Fruit fly (Drosophila melanogaster) whole organism, embryonic: ENCODE results near the gene Aasdh.

Experiments
- Abd-B ChIP-seq: fragments of 200-800 bp; sonication (Bioruptor generic); optimal IDR thresholded peaks from 2 replicates; lab custom pipeline; 2018; ENCODE audit warnings: missing biosample characterization, mild to moderate bottlenecking, missing genetic modification characterization, moderate library complexity
- B-H1 ChIP-seq: fragments of 200-800 bp; sonication (Bioruptor generic); IDR thresholded peaks from 3 replicates; pipeline ENCODE4 v1.3.6; 2022; ENCODE audit warnings: missing biosample characterization, missing genetic modification characterization
- Bgb ChIP-seq: fragments of 200-800 bp; sonication (Bioruptor generic); IDR thresholded peaks from 2 replicates; pipeline ENCODE4 v1.3.6; 2022; ENCODE audit warnings: missing biosample characterization, missing genetic modification characterization; ENCODE audit not compliant: partially characterized antibody
- BtbVII ChIP-seq: fragments of 200-800 bp; sonication (Bioruptor generic); optimal IDR thresholded peaks from 3 replicates; lab custom pipeline; 2017; ENCODE audit warnings: missing biosample characterization, mild to moderate bottlenecking, missing genetic modification characterization
- CG1024 ChIP-seq: fragments of 200-800 bp; sonication (Bioruptor generic); IDR thresholded peaks from 2 replicates; pipeline ENCODE4 v1.3.6; 2022; ENCODE audit warnings: missing biosample characterization, missing genetic modification characterization
- CG11560 ChIP-seq: fragments of 200-800 bp; sonication (Bioruptor generic); IDR thresholded peaks from 3 replicates; pipeline ENCODE4 v1.3.6; 2022; ENCODE audit warnings: missing biosample characterization, missing genetic modification characterization
- CG12744 ChIP-seq: fragments of 200-800 bp; sonication (Bioruptor generic); optimal IDR thresholded peaks from 2 replicates; lab custom pipeline; 2016; ENCODE audit warnings: missing biosample characterization, missing genetic modification characterization
- CG13775 ChIP-seq: fragments of 200-800 bp; sonication (Bioruptor generic); optimal IDR thresholded peaks from 3 replicates; lab custom pipeline; 2017; ENCODE audit warnings: missing biosample characterization, mild to moderate bottlenecking, missing genetic modification characterization
- CG14014 ChIP-seq: fragments of 200-800 bp; sonication (Bioruptor generic); IDR thresholded peaks from 2 replicates; pipeline ENCODE4 v1.3.6; 2022; ENCODE audit warnings: missing biosample characterization, missing genetic modification characterization
- CG14441 ChIP-seq: fragments of 200-800 bp; sonication (Bioruptor generic); IDR thresholded peaks from 2 replicates; pipeline ENCODE4 v1.3.6; 2022; ENCODE audit warnings: missing biosample characterization, missing genetic modification characterization
- CG15479 ChIP-seq: fragments of 200-800 bp; sonication (Bioruptor generic); optimal IDR thresholded peaks from 3 replicates; lab custom pipeline; 2019; ENCODE audit warnings: missing biosample characterization, mild to moderate bottlenecking, missing genetic modification characterization, moderate library complexity
- CG1602 ChIP-seq: fragments of 200-800 bp; sonication (Bioruptor generic); optimal IDR thresholded peaks from 3 replicates; lab custom pipeline; 2016; ENCODE audit warnings: missing biosample characterization, missing genetic modification characterization
- CG16813 ChIP-seq: fragments of 200-800 bp; sonication (Bioruptor generic); IDR thresholded peaks from 3 replicates; pipeline ENCODE4 v1.3.6; 2022; ENCODE audit warnings: missing biosample characterization, missing genetic modification characterization; ENCODE audit not compliant: partially characterized antibody
- CG18764 ChIP-seq: fragments of 200-800 bp; sonication (Bioruptor generic); optimal IDR thresholded peaks from 3 replicates; lab custom pipeline; 2016; ENCODE audit warnings: missing biosample characterization, missing genetic modification characterization
- CG3995 ChIP-seq: fragments of 200-800 bp; sonication (Bioruptor generic); optimal IDR thresholded peaks from 3 replicates; lab custom pipeline; 2016; ENCODE audit warnings: missing biosample characterization, missing genetic modification characterization
- CG42726 ChIP-seq: fragments of 200-800 bp; sonication (Bioruptor generic); IDR thresholded peaks from 2 replicates; pipeline ENCODE4 v1.3.6; 2022; ENCODE audit warnings: missing biosample characterization, missing genetic modification characterization; ENCODE audit not compliant: partially characterized antibody
- CG4707 ChIP-seq: fragments of 200-800 bp; sonication (Bioruptor generic); optimal IDR thresholded peaks from 2 replicates; lab custom pipeline; 2018; ENCODE audit warnings: missing biosample characterization, mild to moderate bottlenecking, missing genetic modification characterization, moderate library complexity
- CG7963 ChIP-seq: fragments of 200-800 bp; sonication (Bioruptor generic); IDR thresholded peaks from 3 replicates; pipeline ENCODE4 v1.3.6; 2022; ENCODE audit warnings: missing biosample characterization, missing genetic modification characterization; ENCODE audit not compliant: partially characterized antibody
- CG9437 ChIP-seq: fragments of 200-800 bp; sonication (Bioruptor generic); optimal IDR thresholded peaks from 2 replicates; lab custom pipeline; 2018; ENCODE audit warnings: missing biosample characterization, mild to moderate bottlenecking, missing genetic modification characterization
- Dip3 ChIP-seq: fragments of 200-800 bp; sonication (Bioruptor generic); optimal IDR thresholded peaks from 3 replicates; lab custom pipeline; 2016; ENCODE audit warnings: missing biosample characterization, missing genetic modification characterization
- E2f1 ChIP-seq: fragments of 200-800 bp; sonication (Bioruptor generic); IDR thresholded peaks from 2 replicates; pipeline ENCODE4 v1.3.6; 2022; ENCODE audit warnings: missing biosample characterization, missing genetic modification characterization
- HLH3B ChIP-seq: fragments of 200-800 bp; sonication (Bioruptor generic); IDR thresholded peaks from 2 replicates; pipeline ENCODE4 v1.3.6; 2022; ENCODE audit warnings: missing biosample characterization, missing genetic modification characterization
- Lpt ChIP-seq: fragments of >200 bp; optimal IDR thresholded peaks from 2 replicates; lab custom pipeline; 2018; ENCODE audit warnings: missing biosample characterization, missing genetic modification characterization
- NC2β ChIP-seq: fragments of 200-800 bp; sonication (Bioruptor generic); optimal IDR thresholded peaks from 2 replicates; lab custom pipeline; 2016; ENCODE audit warnings: missing biosample characterization, missing genetic modification characterization
- PHDP ChIP-seq: fragments of 200-800 bp; sonication (Bioruptor generic); optimal IDR thresholded peaks from 3 replicates; lab custom pipeline; 2018; ENCODE audit warnings: missing biosample characterization, mild to moderate bottlenecking, missing genetic modification characterization, moderate library complexity
- Pdp1 ChIP-seq, 2 experiments: fragments of 200-800 bp; sonication (Bioruptor generic); optimal IDR thresholded peaks; 3 replicates each; lab custom pipeline; 2016; ENCODE audit warnings: missing biosample characterization in 2 of 2, missing genetic modification characterization in 2 of 2, mild to moderate bottlenecking in 1 of 2, moderate library complexity in 1 of 2
- Ptx1 ChIP-seq: fragments of 200-800 bp; sonication (Bioruptor generic); IDR thresholded peaks from 2 replicates; pipeline ENCODE4 v1.3.6; 2022; ENCODE audit warnings: missing biosample characterization, missing genetic modification characterization
- Sox102F ChIP-seq: fragments of 200-800 bp; sonication (Bioruptor generic); optimal IDR thresholded peaks from 2 replicates; lab custom pipeline; 2018; ENCODE audit warnings: missing biosample characterization, mild to moderate bottlenecking, missing genetic modification characterization, moderate library complexity
- Taf1 ChIP-seq: fragments of 200-800 bp; sonication (Bioruptor generic); IDR thresholded peaks from 2 replicates; pipeline ENCODE4 v1.3.6; 2022; ENCODE audit warnings: missing biosample characterization, missing genetic modification characterization
- Xbp1 ChIP-seq: fragments of 200-800 bp; sonication (Bioruptor generic); optimal IDR thresholded peaks from 3 replicates; lab custom pipeline; 2016; ENCODE audit warnings: missing biosample characterization, mild to moderate bottlenecking, missing genetic modification characterization
- aop ChIP-seq: fragments of 200-800 bp; sonication (Bioruptor generic); IDR thresholded peaks from 2 replicates; pipeline ENCODE4 v1.3.6; 2022; ENCODE audit warnings: missing biosample characterization, missing genetic modification characterization
- ara ChIP-seq: fragments of 200-800 bp; sonication (Bioruptor generic); IDR thresholded peaks from 2 replicates; pipeline ENCODE4 v1.3.6; 2022; ENCODE audit warnings: missing biosample characterization, missing genetic modification characterization
- caup ChIP-seq: fragments of 200-800 bp; sonication (Bioruptor generic); optimal IDR thresholded peaks from 3 replicates; lab custom pipeline; 2017; ENCODE audit warnings: missing biosample characterization, mild to moderate bottlenecking, missing genetic modification characterization, moderate library complexity; ENCODE audit not compliant: severe bottlenecking
- chinmo ChIP-seq: fragments of 200-800 bp; sonication (Bioruptor generic); IDR thresholded peaks from 4 replicates; pipeline ENCODE4 v1.3.6; 2022; ENCODE audit warnings: missing biosample characterization, missing genetic modification characterization; ENCODE audit not compliant: partially characterized antibody
- dimm ChIP-seq: fragments of 200-800 bp; sonication (Bioruptor generic); IDR thresholded peaks from 2 replicates; pipeline ENCODE4 v1.3.6; 2022; ENCODE audit warnings: missing biosample characterization, missing genetic modification characterization
- ems ChIP-seq: fragments of 200-800 bp; sonication (Bioruptor generic); optimal IDR thresholded peaks from 3 replicates; lab custom pipeline; 2016; ENCODE audit warnings: missing biosample characterization, missing genetic modification characterization
- eve ChIP-seq, 2 experiments: fragments of >200 bp; optimal IDR thresholded peaks; 2 replicates each; lab custom pipeline; 2017; ENCODE audit warnings: missing biosample characterization in 2 of 2, missing genetic modification characterization in 2 of 2
- insv ChIP-seq, 2 experiments: fragments of 200-800 bp; sonication (Bioruptor generic); optimal IDR thresholded peaks; 3 replicates each; lab custom pipeline; 2016 to 2018; ENCODE audit warnings: missing biosample characterization in 2 of 2, missing genetic modification characterization in 2 of 2
- jumu ChIP-seq: fragments of 200-800 bp; sonication (Bioruptor generic); optimal IDR thresholded peaks from 3 replicates; lab custom pipeline; 2016; ENCODE audit warnings: missing biosample characterization, missing genetic modification characterization
- klu ChIP-seq: fragments of 200-800 bp; sonication (Bioruptor generic); IDR thresholded peaks from 2 replicates; pipeline ENCODE4 v1.3.6; 2022; ENCODE audit warnings: missing biosample characterization, missing genetic modification characterization
- mld ChIP-seq: fragments of 200-800 bp; sonication (Bioruptor generic); IDR thresholded peaks from 3 replicates; pipeline ENCODE4 v1.3.6; 2022; ENCODE audit warnings: missing biosample characterization, missing genetic modification characterization; ENCODE audit not compliant: partially characterized antibody
- org-1 ChIP-seq: fragments of 200-800 bp; sonication (Bioruptor generic); optimal IDR thresholded peaks from 2 replicates; lab custom pipeline; 2017; ENCODE audit warnings: missing biosample characterization, missing genetic modification characterization
- phol ChIP-seq: fragments of 200-800 bp; sonication (Bioruptor generic); optimal IDR thresholded peaks from 3 replicates; lab custom pipeline; 2018; ENCODE audit warnings: missing biosample characterization, mild to moderate bottlenecking, missing genetic modification characterization, moderate library complexity
- sc ChIP-seq, 3 experiments: fragments of >200 bp in 2 of 3; fragments of 200-800 bp in 1 of 3; sonication (Bioruptor generic) in 1 of 3; optimal IDR thresholded peaks; 2 replicates in 2 of 3; 3 replicates in 1 of 3; lab custom pipeline; 2017; ENCODE audit warnings: mild to moderate bottlenecking in 1 of 3, missing biosample characterization in 1 of 3, missing genetic modification characterization in 1 of 3, missing genetic modification reagents in 1 of 3
- slbo ChIP-seq: fragments of 200-800 bp; sonication (Bioruptor generic); IDR thresholded peaks from 2 replicates; pipeline ENCODE4 v1.3.6; 2022; ENCODE audit warnings: missing biosample characterization, missing genetic modification characterization
- sna ChIP-seq: fragments of 200-800 bp; sonication (Bioruptor generic); IDR thresholded peaks from 2 replicates; pipeline ENCODE4 v1.3.6; 2022; ENCODE audit warnings: missing biosample characterization, missing genetic modification characterization; ENCODE audit not compliant: partially characterized antibody
- tin ChIP-seq: fragments of 200-800 bp; sonication (Bioruptor generic); optimal IDR thresholded peaks from 3 replicates; lab custom pipeline; 2016; ENCODE audit warnings: missing biosample characterization, missing genetic modification characterization

The Aasdh gene

dm6 chr2L:8463144-8464106 lies 14.0 kb upstream of the Aasdh start, which contains the start of gene Agpat2 (continued):
- TF ChIP-seq Lpt (GFP tag; lab: Kevin White, UChicago) (no peak), CG13775 (GFP tag; lab: Kevin White, UChicago) (peak; percentile 70), Taf1 (GFP tag; lab: Robert Waterston, UW) (peak; percentile 59), sc (optimal IDR thresholded peaks at IDR 0.05; lab: Kevin White, UChicago) (no peak), sc (GFP tag; optimal IDR thresholded peaks at IDR 0.05; lab: Kevin White, UChicago) (peak; percentile 80), Ptx1 (GFP tag; lab: Robert Waterston, UW) (peak; percentile 82), E2f1 (peak; percentile 78), CG4707 (GFP tag; lab: Kevin White, UChicago) (peak; percentile 60), CG7963 (GFP tag; lab: Robert Waterston, UW) (no peak), caup (GFP tag; lab: Kevin White, UChicago) (peak; percentile 81), CG12744 (GFP tag; lab: Kevin White, UChicago) (peak; percentile 67), CG42726 (GFP tag; lab: Robert Waterston, UW) (no peak), slbo (GFP tag; lab: Robert Waterston, UW) (peak; percentile 82), PHDP (tag; lab: Kevin White, UChicago) (peak; percentile 88), HLH3B (GFP tag; lab: Robert Waterston, UW) (peak; percentile 83), CG3995 (GFP tag; lab: Kevin White, UChicago) (peak; percentile 25), ara (GFP tag; lab: Robert Waterston, UW) (peak; percentile 75), Dip3 (GFP tag; lab: Kevin White, UChicago) (peak; percentile 71), ems (GFP tag; lab: Kevin White, UChicago) (peak; percentile 82), eve (GFP tag; optimal IDR thresholded peaks at IDR 0.05; lab: Kevin White, UChicago) (peak in 1 of 2 experiments; percentile 95), Abd-B (peak; percentile 71), CG14014 (GFP tag; lab: Robert Waterston, UW) (peak; percentile 77), CG14441 (GFP tag; lab: Robert Waterston, UW) (peak; percentile 68), aop (GFP tag; lab: Robert Waterston, UW) (peak; percentile 58; the same call in 1 of the 2 replicates), CG1024 (GFP tag; lab: Robert Waterston, UW) (peak; percentile 51; the same call in 1 of the 2 replicates), CG9437 (GFP tag; lab: Kevin White, UChicago) (peak; percentile 61), CG11560 (tag; lab: Robert Waterston, UW) (peak; percentile 59; the same call in 2 of the 3 replicates), chinmo (0 out of 4 replicates have a peak, but pooled peaks have one; percentile 14), mld (no peak), phol (peak; percentile 85), CG1602 (GFP tag; lab: Kevin White, UChicago) (peak; percentile 71), NC2β (GFP tag; lab: Kevin White, UChicago) (peak; percentile 82), CG16813 (GFP tag; lab: Robert Waterston, UW) (no peak), BtbVII (GFP tag; lab: Kevin White, UChicago) (peak; percentile 82), sna (GFP tag; lab: Robert Waterston, UW) (no peak), Xbp1 (GFP tag; lab: Kevin White, UChicago) (peak; percentile 89), CG15479 (no peak), klu (GFP tag; lab: Robert Waterston, UW) (no peak; the same call in 1 of the 2 replicates), tin (GFP tag; lab: Kevin White, UChicago) (peak; percentile 81), B-H1 (peak; percentile 59), jumu (GFP tag; lab: Kevin White, UChicago) (peak; percentile 73), dimm (GFP tag; lab: Robert Waterston, UW) (0 out of 2 replicates have a peak, but pooled peaks have one; percentile 37), org-1 (GFP tag; lab: Kevin White, UChicago) (peak; percentile 77), Pdp1 (GFP tag; optimal IDR thresholded peaks at IDR 0.05; lab: Kevin White, UChicago) (peak; percentile 68 to 78), insv (GFP tag; optimal IDR thresholded peaks at IDR 0.05; lab: Kevin White, UChicago) (no peak), CG18764 (peak; percentile 65), Sox102F (GFP tag; lab: Kevin White, UChicago) (peak; percentile 86), Bgb (GFP tag; lab: Robert Waterston, UW) (no peak)
